Worm (Caenorhabditis elegans) whole organism, mixed stage, embryonic: ENCODE results near the gene elp-1.

Source experiments
- M03D4.4 ChIP-seq: sonication (generic microtip); optimal IDR thresholded peaks from 2 replicates; lab custom pipeline; 2017; ENCODE audit warnings: mild to moderate bottlenecking, missing genetic modification characterization, missing compliant biosample characterization
- bed-3 ChIP-seq: fragments of 200-800 bp; sonication (Bioruptor generic); optimal IDR thresholded peaks from 3 replicates; lab custom pipeline; 2018; ENCODE audit warnings: mild to moderate bottlenecking, missing genetic modification characterization, moderate library complexity, missing compliant biosample characterization
- blmp-1 ChIP-seq: fragments of 150-350 bp; optimal IDR thresholded peaks from 2 replicates; lab custom pipeline; 2014; ENCODE audit warnings: missing biosample characterization, missing genetic modification characterization
- ceh-39 ChIP-seq: fragments of 150-350 bp; optimal IDR thresholded peaks from 2 replicates; lab custom pipeline; 2014; ENCODE audit warnings: missing biosample characterization, missing genetic modification characterization
- ceh-43 ChIP-seq: fragments of 200-800 bp; sonication (Bioruptor generic); optimal IDR thresholded peaks from 2 replicates; lab custom pipeline; 2018; ENCODE audit warnings: mild to moderate bottlenecking, missing genetic modification characterization, moderate library complexity, missing compliant biosample characterization
- ceh-83 ChIP-seq: fragments of 200-800 bp; sonication (Bioruptor generic); optimal IDR thresholded peaks from 2 replicates; lab custom pipeline; 2018; ENCODE audit warnings: mild to moderate bottlenecking, missing genetic modification characterization, missing compliant biosample characterization
- ces-1 ChIP-seq: fragments of 150-350 bp; optimal IDR thresholded peaks from 2 replicates; lab custom pipeline; 2014; ENCODE audit warnings: missing biosample characterization, missing genetic modification reagents, missing genetic modification characterization
- cnd-1 ChIP-seq: fragments of 200-800 bp; sonication (Bioruptor generic); optimal IDR thresholded peaks from 2 replicates; lab custom pipeline; 2018; ENCODE audit warnings: mild to moderate bottlenecking, missing genetic modification characterization, missing compliant biosample characterization
- drap-1 ChIP-seq: fragments of 200-800 bp; sonication (Bioruptor generic); optimal IDR thresholded peaks from 3 replicates; lab custom pipeline; 2018; ENCODE audit warnings: mild to moderate bottlenecking, missing genetic modification characterization, missing compliant biosample characterization
- elt-1 ChIP-seq: sonication (generic microtip); optimal IDR thresholded peaks from 2 replicates; lab custom pipeline; 2017; ENCODE audit warnings: missing genetic modification characterization, mild to moderate bottlenecking, missing compliant biosample characterization, antibody characterized with exemption, moderate library complexity, borderline replicate concordance; ENCODE audit not compliant: insufficient read depth
- elt-3 ChIP-seq: fragments of 150-350 bp; optimal IDR thresholded peaks from 2 replicates; lab custom pipeline; 2014; ENCODE audit warnings: missing biosample characterization, missing genetic modification characterization
- flh-1 ChIP-seq: fragments of 200-800 bp; sonication (Bioruptor generic); optimal IDR thresholded peaks from 2 replicates; lab custom pipeline; 2018; ENCODE audit warnings: mild to moderate bottlenecking, missing genetic modification characterization, moderate library complexity, missing compliant biosample characterization
- ham-2 ChIP-seq: fragments of 200-800 bp; sonication (Bioruptor generic); optimal IDR thresholded peaks from 2 replicates; lab custom pipeline; 2018; ENCODE audit warnings: mild to moderate bottlenecking, missing genetic modification characterization, missing compliant biosample characterization
- hlh-1 ChIP-seq: fragments of 150-350 bp; optimal IDR thresholded peaks from 2 replicates; lab custom pipeline; 2014; ENCODE audit warnings: missing biosample characterization, missing genetic modification reagents, missing genetic modification characterization
- lin-13 ChIP-seq: fragments of 150-350 bp; optimal IDR thresholded peaks from 2 replicates; lab custom pipeline; 2014; ENCODE audit warnings: missing biosample characterization, missing genetic modification characterization
- lin-32 ChIP-seq: fragments of 200-800 bp; sonication (Bioruptor generic); optimal IDR thresholded peaks from 2 replicates; lab custom pipeline; 2018; ENCODE audit warnings: mild to moderate bottlenecking, missing genetic modification characterization, missing compliant biosample characterization
- lsy-2 ChIP-seq: fragments of 150-350 bp; optimal IDR thresholded peaks from 2 replicates; lab custom pipeline; 2014; ENCODE audit warnings: missing biosample characterization, missing genetic modification characterization
- mab-5 ChIP-seq: fragments of 150-350 bp; optimal IDR thresholded peaks from 2 replicates; lab custom pipeline; 2014; ENCODE audit warnings: missing biosample characterization, missing genetic modification characterization
- mep-1 ChIP-seq: fragments of 150-350 bp; optimal IDR thresholded peaks from 2 replicates; lab custom pipeline; 2017; ENCODE audit warnings: missing biosample characterization, missing genetic modification reagents, missing genetic modification characterization, inconsistent platforms
- mls-2 ChIP-seq: sonication (generic microtip); optimal IDR thresholded peaks from 2 replicates; lab custom pipeline; 2016; ENCODE audit warnings: mild to moderate bottlenecking, missing genetic modification characterization, moderate library complexity, missing compliant biosample characterization
- nhr-12 ChIP-seq: fragments of 150-350 bp; optimal IDR thresholded peaks from 2 replicates; lab custom pipeline; 2014; ENCODE audit warnings: missing biosample characterization, missing genetic modification characterization
- nhr-2 ChIP-seq: fragments of 150-350 bp; optimal IDR thresholded peaks from 2 replicates; lab custom pipeline; 2014; ENCODE audit warnings: missing biosample characterization, missing genetic modification characterization
- nhr-237 ChIP-seq: fragments of 150-350 bp; optimal IDR thresholded peaks from 2 replicates; lab custom pipeline; 2014; ENCODE audit warnings: missing biosample characterization, missing genetic modification characterization
- nhr-28 ChIP-seq: fragments of 150-350 bp; optimal IDR thresholded peaks from 2 replicates; lab custom pipeline; 2014; ENCODE audit warnings: missing biosample characterization, missing genetic modification characterization
- nhr-76 ChIP-seq: sonication (generic microtip); optimal IDR thresholded peaks from 2 replicates; lab custom pipeline; 2017; ENCODE audit warnings: missing biosample characterization, missing genetic modification characterization
- pha-4 ChIP-seq: fragments of 150-350 bp; optimal IDR thresholded peaks from 2 replicates; lab custom pipeline; 2018; ENCODE audit warnings: missing biosample characterization, missing genetic modification reagents, missing genetic modification characterization
- sem-2 ChIP-seq: fragments of 200-800 bp; sonication (Bioruptor generic); optimal IDR thresholded peaks from 2 replicates; lab custom pipeline; 2018; ENCODE audit warnings: mild to moderate bottlenecking, missing genetic modification characterization, missing compliant biosample characterization
- snpc-4 ChIP-seq: fragments of 150-350 bp; optimal IDR thresholded peaks from 2 replicates; lab custom pipeline; 2014; ENCODE audit warnings: missing biosample characterization, missing genetic modification characterization
- sptf-1 ChIP-seq: sonication (generic microtip); optimal IDR thresholded peaks from 2 replicates; lab custom pipeline; 2017; ENCODE audit warnings: mild to moderate bottlenecking, missing genetic modification characterization, moderate library complexity, missing compliant biosample characterization
- tbx-8 ChIP-seq: fragments of 200-800 bp; sonication (Bioruptor generic); optimal IDR thresholded peaks from 2 replicates; lab custom pipeline; 2018; ENCODE audit warnings: mild to moderate bottlenecking, missing genetic modification characterization, moderate library complexity, missing compliant biosample characterization
- unc-120 ChIP-seq: sonication (generic microtip); optimal IDR thresholded peaks from 2 replicates; lab custom pipeline; 2017; ENCODE audit warnings: missing genetic modification characterization, missing compliant biosample characterization; ENCODE audit not compliant: poor library complexity, severe bottlenecking
- unc-39 ChIP-seq: fragments of 150-350 bp; optimal IDR thresholded peaks from 2 replicates; lab custom pipeline; 2014; ENCODE audit warnings: missing biosample characterization, missing genetic modification characterization
- unc-62 ChIP-seq: fragments of 150-350 bp; optimal IDR thresholded peaks from 2 replicates; lab custom pipeline; 2014; ENCODE audit warnings: missing biosample characterization, missing genetic modification reagents, missing genetic modification characterization
- zip-8 ChIP-seq: fragments of 150-350 bp; optimal IDR thresholded peaks from 2 replicates; lab custom pipeline; 2014; ENCODE audit warnings: missing biosample characterization, missing genetic modification characterization
- ztf-11 ChIP-seq: fragments of 150-350 bp; optimal IDR thresholded peaks from 2 replicates; lab custom pipeline; 2014; ENCODE audit warnings: missing biosample characterization, missing genetic modification characterization

elp-1 gene

ce11 chrV:20781346-20781952, 11.5 kb upstream of the elp-1 start:
- TF ChIP-seq flh-1 (GFP tag; lab: Kevin White, UChicago) (no peak), bed-3 (GFP tag; lab: Kevin White, UChicago) (no peak), ztf-11 (no peak), nhr-28 (tag; lab: Kevin White, UChicago) (no peak), sem-2 (GFP tag; lab: Kevin White, UChicago) (no peak), M03D4.4 (tag; lab: Kevin White, UChicago) (no peak)

- no peak for TF ChIP-seq ceh-83 (GFP tag; lab: Kevin White, UChicago)
- no peak for TF ChIP-seq snpc-4 (tag; lab: Kevin White, UChicago)
Measured at ce11 chrV:20780400-20780799, 10.4 kb upstream of the elp-1 start, which contains the start of gene hif-1. Gene hif-1 (plus strand): TSS chrV:20780407.

- no peak for TF ChIP-seq drap-1 (GFP tag; lab: Kevin White, UChicago)
- TF ChIP-seq sptf-1 (tag; lab: Kevin White, UChicago): no peak
- TF ChIP-seq ceh-39 (tag; lab: Kevin White, UChicago): no peak
- peak; percentile 82 for TF ChIP-seq hlh-1
- no peak for TF ChIP-seq lin-13
- TF ChIP-seq unc-62 (GFP tag; lab: Kevin White, UChicago): peak; percentile 54
- TF ChIP-seq nhr-76: no peak
- no peak for TF ChIP-seq cnd-1
- no peak for TF ChIP-seq mls-2 (tag; lab: Kevin White, UChicago)
- TF ChIP-seq, all 35 proteins: peak for 2
Measured at ce11 chrV:20779707-20780346, 9.9 kb upstream of the elp-1 start.

ce11 chrV:20778886-20779285, 8.9 kb upstream of the elp-1 start:
- TF ChIP-seq hlh-1 (no peak), nhr-237 (tag; lab: Kevin White, UChicago) (no peak), cnd-1 (no peak), elt-1 (tag; lab: Kevin White, UChicago) (peak; percentile 15), ceh-83 (GFP tag; lab: Kevin White, UChicago) (no peak), snpc-4 (tag; lab: Kevin White, UChicago) (no peak)

- TF ChIP-seq nhr-2 (tag; lab: Kevin White, UChicago) (peak; percentile 86), drap-1 (GFP tag; lab: Kevin White, UChicago) (no peak), hlh-1 (peak; percentile 80), elt-1 (tag; lab: Kevin White, UChicago) (no peak), ceh-83 (GFP tag; lab: Kevin White, UChicago) (no peak), cnd-1 (no peak), sem-2 (GFP tag; lab: Kevin White, UChicago) (no peak), nhr-237 (tag; lab: Kevin White, UChicago) (peak; percentile 88), ceh-39 (tag; lab: Kevin White, UChicago) (peak; percentile 28), sptf-1 (tag; lab: Kevin White, UChicago) (peak; percentile 52), lin-13 (peak; percentile 48), ces-1 (GFP tag; lab: Kevin White, UChicago) (peak; percentile 95), nhr-28 (tag; lab: Kevin White, UChicago) (no peak), bed-3 (GFP tag; lab: Kevin White, UChicago) (no peak), elt-3 (peak; percentile 21), unc-62 (GFP tag; lab: Kevin White, UChicago) (peak; percentile 94), lin-32 (GFP tag; lab: Kevin White, UChicago) (no peak), mls-2 (tag; lab: Kevin White, UChicago) (no peak), zip-8 (no peak), blmp-1 (tag; lab: Kevin White, UChicago) (no peak), snpc-4 (tag; lab: Kevin White, UChicago) (no peak), ztf-11 (no peak), mep-1 (tag; lab: Kevin White, UChicago) (peak; percentile 87), lsy-2 (tag; lab: Kevin White, UChicago) (peak; percentile 58), pha-4 (tag; lab: Kevin White, UChicago) (no peak), unc-39 (tag; lab: Kevin White, UChicago) (no peak), tbx-8 (GFP tag; lab: Kevin White, UChicago) (no peak), nhr-12 (tag; lab: Kevin White, UChicago) (no peak), mab-5 (tag; lab: Kevin White, UChicago) (peak; percentile 27), ceh-43 (GFP tag; lab: Kevin White, UChicago) (no peak), nhr-76 (no peak), unc-120 (peak; percentile 88), M03D4.4 (tag; lab: Kevin White, UChicago) (no peak), ham-2 (no peak), flh-1 (GFP tag; lab: Kevin White, UChicago) (no peak)
Measured at ce11 chrV:20778257-20778697, 8.3 kb upstream of the elp-1 start.
